Worm (Caenorhabditis elegans) whole organism, midembryonic: Measurements from ENCODE around the gene pfs-2.

ENCODE experiments used
- T22C8.4 ChIP-seq: fragments of 200-800 bp; sonication (Bioruptor generic); IDR thresholded peaks from 2 replicates; pipeline ENCODE4 v1.3.6; 2022; ENCODE audit warnings: missing genetic modification characterization, missing compliant biosample characterization
- cog-1 ChIP-seq: sonication (generic microtip); optimal IDR thresholded peaks from 2 replicates; lab custom pipeline; 2016; ENCODE audit warnings: missing genetic modification characterization, missing compliant biosample characterization
- flt-1 ChIP-seq: fragments of 200-800 bp; sonication (Bioruptor generic); IDR thresholded peaks from 2 replicates; pipeline ENCODE4 v1.3.6; 2022; ENCODE audit warnings: missing genetic modification characterization, missing compliant biosample characterization
- klf-2 ChIP-seq: fragments of 200-800 bp; sonication (Bioruptor generic); conservative IDR thresholded peaks from 2 replicates; pipeline ENCODE4 v1.3.6; 2022; ENCODE audit warnings: missing genetic modification reagents, missing genetic modification characterization, missing compliant biosample characterization
- med-1 ChIP-seq: sonication (generic microtip); optimal IDR thresholded peaks from 2 replicates; lab custom pipeline; 2017; ENCODE audit warnings: missing genetic modification characterization, mild to moderate bottlenecking, missing compliant biosample characterization, antibody characterized with exemption, missing genetic modification reagents; ENCODE audit not compliant: insufficient read depth
- ref-1 ChIP-seq: fragments of 200-800 bp; sonication (Bioruptor generic); conservative IDR thresholded peaks from 2 replicates; pipeline ENCODE4 v1.3.6; 2022; ENCODE audit warnings: missing genetic modification reagents, missing genetic modification characterization, missing compliant biosample characterization
- tab-1 ChIP-seq: fragments of 200-800 bp; sonication (Bioruptor generic); IDR thresholded peaks from 2 replicates; pipeline ENCODE4 v1.3.6; 2022; ENCODE audit warnings: missing genetic modification characterization, missing compliant biosample characterization
- ztf-23 ChIP-seq: fragments of 200-800 bp; sonication (Bioruptor generic); IDR thresholded peaks from 2 replicates; pipeline ENCODE4 v1.3.6; 2022; ENCODE audit warnings: missing genetic modification reagents, missing genetic modification characterization, missing compliant biosample characterization
- ztf-29 ChIP-seq: fragments of 200-800 bp; sonication (Bioruptor generic); IDR thresholded peaks from 2 replicates; pipeline ENCODE4 v1.3.6; 2022; ENCODE audit warnings: missing genetic modification reagents, missing genetic modification characterization, missing compliant biosample characterization

The pfs-2 gene

DNA sequence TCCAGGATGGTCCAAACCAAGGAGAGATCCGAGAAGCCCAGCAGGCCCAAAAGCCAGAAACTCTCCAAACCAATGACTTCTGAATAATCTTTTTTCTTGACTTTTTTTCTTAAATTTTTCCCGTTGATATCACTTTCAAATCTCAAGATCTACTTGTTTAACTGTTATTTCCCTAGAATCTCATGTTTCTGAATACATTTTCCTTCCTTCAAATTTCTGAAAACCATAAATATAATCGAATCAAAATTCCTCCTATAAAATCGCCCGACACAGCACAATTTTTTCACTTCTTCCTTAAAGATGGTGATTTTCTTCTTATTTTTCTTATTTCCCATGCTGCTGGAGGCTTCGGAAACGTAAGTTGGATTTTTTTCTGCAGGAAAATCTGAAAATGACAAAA is 30.0 kb downstream of the pfs-2 start, which contains the start of gene F26H11.8:
F26H11.8 (plus strand) TSS at position 301 of the 400 bp plus-strand sequence.
- TF ChIP-seq flt-1 (GFP tag; lab: Robert Waterston, UW) (no peak), tab-1 (no peak), ztf-29 (no peak), T22C8.4 (no peak), med-1 (GFP tag; lab: Kevin White, UChicago) (no peak), klf-2 (GFP tag; lab: Robert Waterston, UW) (no peak), ref-1 (no peak), cog-1 (tag; lab: Kevin White, UChicago) (no peak), ztf-23 (GFP tag; lab: Robert Waterston, UW) (no peak)

ce11 chrII:14390036-14390763 is 32.0 kb downstream of the pfs-2 start, which contains the start of the genes kbp-3 and nurf-1:
Gene kbp-3 (minus strand): TSS chrII:14390078.
Gene nurf-1 (plus strand): TSS chrII:14390713.
- TF ChIP-seq T22C8.4 (peak; percentile 54; the same call in 1 of the 2 replicates), ztf-23 (GFP tag; lab: Robert Waterston, UW) (no peak), ztf-29 (no peak)

- no peak for TF ChIP-seq ref-1
Observed at ce11 chrII:14393766-14394165, 35.6 kb downstream of the pfs-2 start.

ce11 chrII:14399595-14399994 is 41.4 kb downstream of the pfs-2 start:
- no peak for TF ChIP-seq ztf-29
- TF ChIP-seq ztf-23 (GFP tag; lab: Robert Waterston, UW): peak; percentile 67
- TF ChIP-seq cog-1 (tag; lab: Kevin White, UChicago): peak; percentile 59

- TF ChIP-seq ztf-23 (GFP tag; lab: Robert Waterston, UW): no peak
- no peak for TF ChIP-seq med-1 (GFP tag; lab: Kevin White, UChicago)
- no peak for TF ChIP-seq klf-2 (GFP tag; lab: Robert Waterston, UW)
- TF ChIP-seq tab-1: no peak
- no peak for TF ChIP-seq ref-1
- no peak for TF ChIP-seq flt-1 (GFP tag; lab: Robert Waterston, UW)
- no peak for TF ChIP-seq ztf-29
- no peak for TF ChIP-seq T22C8.4
- no peak for TF ChIP-seq cog-1 (tag; lab: Kevin White, UChicago)
Observed at ce11 chrII:14401098-14401497, 42.9 kb downstream of the pfs-2 start.

DNA sequence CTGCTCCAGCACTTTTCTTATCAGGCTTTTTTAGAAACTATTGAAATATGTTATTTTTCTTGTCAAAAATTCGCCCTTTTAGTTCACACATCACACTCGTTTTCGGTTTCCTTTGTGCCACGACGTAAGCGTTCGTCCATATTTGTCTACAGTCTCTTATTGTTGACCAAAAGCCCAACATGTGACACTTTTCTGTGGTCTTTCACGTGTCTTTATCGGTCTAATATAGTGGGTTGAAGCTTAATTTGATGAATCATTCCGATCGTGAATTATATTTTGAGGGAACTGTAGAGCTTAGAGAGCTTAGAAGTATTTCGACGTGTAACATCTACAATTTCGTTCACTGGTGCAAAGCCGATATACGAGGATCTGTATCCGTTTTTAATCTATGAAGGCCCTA is 46.1 kb downstream of the pfs-2 start:
- TF ChIP-seq ref-1: no peak
- TF ChIP-seq klf-2 (GFP tag; lab: Robert Waterston, UW): no peak
- TF ChIP-seq tab-1: no peak
- TF ChIP-seq cog-1 (tag; lab: Kevin White, UChicago): no peak
- TF ChIP-seq flt-1 (GFP tag; lab: Robert Waterston, UW): no peak
- no peak for TF ChIP-seq ztf-23 (GFP tag; lab: Robert Waterston, UW)
- no peak for TF ChIP-seq med-1 (GFP tag; lab: Kevin White, UChicago)
- no peak for TF ChIP-seq ztf-29
- no peak for TF ChIP-seq T22C8.4

DNA sequence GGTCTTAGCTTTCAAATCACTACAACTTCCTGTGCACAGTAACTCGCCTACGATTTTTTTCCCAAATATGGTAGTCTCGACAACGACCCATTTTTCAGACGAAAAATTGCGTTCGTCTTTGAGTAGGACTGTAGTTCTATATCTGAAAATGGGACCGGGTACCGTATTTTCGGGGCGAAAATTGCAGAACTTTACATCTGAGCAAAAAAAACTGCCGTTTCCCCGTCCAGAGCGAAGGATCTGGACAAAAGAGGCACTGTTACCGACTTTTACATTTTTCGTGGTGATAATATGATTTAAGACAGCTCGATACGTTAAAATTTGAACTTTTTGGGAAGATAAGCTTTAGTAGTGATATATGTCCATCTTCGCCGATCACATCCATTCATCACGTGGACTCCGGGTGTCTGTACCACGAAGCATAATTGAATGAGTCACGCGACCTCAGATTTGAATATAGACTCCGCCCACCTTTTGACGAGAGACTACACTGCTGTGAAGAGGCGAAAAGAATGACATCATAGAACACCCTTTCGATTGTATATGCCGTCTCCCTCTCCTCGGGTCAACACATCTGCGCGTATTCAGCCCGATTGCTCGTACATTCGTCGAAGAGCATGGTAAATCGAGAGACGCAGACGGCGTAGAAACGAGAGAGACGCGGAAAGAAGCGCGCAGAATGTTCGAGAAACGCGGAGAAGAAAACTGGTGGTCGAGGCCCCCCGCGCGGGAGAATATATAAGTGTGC is 46.7 kb downstream of the pfs-2 start:
- TF ChIP-seq cog-1 (tag; lab: Kevin White, UChicago) (peak; percentile 94), klf-2 (GFP tag; lab: Robert Waterston, UW) (no peak)

DNA sequence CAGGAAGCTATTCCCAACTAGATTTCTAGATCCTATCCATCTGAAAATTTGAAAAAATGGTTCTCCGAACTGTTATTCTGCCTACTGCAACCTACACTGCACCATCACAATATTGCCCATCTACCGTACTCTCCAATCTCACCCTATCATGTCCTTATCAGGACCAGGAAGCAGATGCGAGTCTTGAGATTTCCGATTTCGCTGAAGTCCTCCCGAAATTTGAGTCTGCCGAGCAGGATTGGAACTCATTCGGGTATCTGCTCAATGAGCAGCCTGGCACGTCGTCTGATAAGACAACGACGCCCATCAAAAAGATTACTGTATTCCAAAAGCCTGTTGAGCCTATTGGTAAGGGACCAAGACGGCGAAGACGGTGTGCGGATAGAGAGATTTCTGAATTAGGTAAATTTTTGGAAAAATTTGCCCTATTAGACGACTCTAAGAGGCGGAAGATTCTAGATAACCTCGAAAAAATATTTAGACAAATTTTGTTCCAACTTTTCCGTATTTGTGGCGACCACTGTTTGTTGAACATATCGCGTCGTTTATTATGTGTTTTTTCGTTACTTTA is 47.4 kb downstream of the pfs-2 start:
- no peak for TF ChIP-seq tab-1
- no peak for TF ChIP-seq klf-2 (GFP tag; lab: Robert Waterston, UW)
- TF ChIP-seq T22C8.4: no peak
- no peak for TF ChIP-seq ztf-23 (GFP tag; lab: Robert Waterston, UW)
- no peak for TF ChIP-seq ztf-29
- no peak for TF ChIP-seq flt-1 (GFP tag; lab: Robert Waterston, UW)
- no peak for TF ChIP-seq ref-1
- TF ChIP-seq med-1 (GFP tag; lab: Kevin White, UChicago): no peak
- TF ChIP-seq cog-1 (tag; lab: Kevin White, UChicago): no peak

- TF ChIP-seq klf-2 (GFP tag; lab: Robert Waterston, UW): no peak
- TF ChIP-seq flt-1 (GFP tag; lab: Robert Waterston, UW): no peak
- TF ChIP-seq ztf-29: no peak
- TF ChIP-seq ztf-23 (GFP tag; lab: Robert Waterston, UW): no peak
- TF ChIP-seq tab-1: no peak
- TF ChIP-seq cog-1 (tag; lab: Kevin White, UChicago): no peak
Observed at ce11 chrII:14406117-14406935, 48.2 kb downstream of the pfs-2 start.
